Fruit fly (Drosophila melanogaster) whole organism, embryonic: ENCODE measurements around the gene Sgp.

ENCODE experiments used
- CG11560 ChIP-seq: fragments of 200-800 bp; sonication (Bioruptor generic); IDR thresholded peaks from 3 replicates; pipeline ENCODE4 v1.3.6; 2022; ENCODE audit warnings: missing biosample characterization, missing genetic modification characterization
- CG13775 ChIP-seq: fragments of 200-800 bp; sonication (Bioruptor generic); optimal IDR thresholded peaks from 3 replicates; lab custom pipeline; 2017; ENCODE audit warnings: missing biosample characterization, mild to moderate bottlenecking, missing genetic modification characterization
- CG14050 ChIP-seq: fragments of 200-800 bp; sonication (Bioruptor generic); IDR thresholded peaks from 3 replicates; pipeline ENCODE4 v1.3.6; 2022; ENCODE audit warnings: missing biosample characterization, missing genetic modification characterization
- CG18476 ChIP-seq: fragments of 200-800 bp; sonication (Bioruptor generic); optimal IDR thresholded peaks from 2 replicates; lab custom pipeline; 2016; ENCODE audit warnings: missing biosample characterization, mild to moderate bottlenecking, missing genetic modification characterization
- CG2678 ChIP-seq: fragments of 200-800 bp; sonication (Bioruptor generic); optimal IDR thresholded peaks from 3 replicates; lab custom pipeline; 2019; ENCODE audit warnings: missing biosample characterization, mild to moderate bottlenecking, missing genetic modification characterization, moderate library complexity
- CG3281 ChIP-seq: fragments of 200-800 bp; sonication (Bioruptor generic); optimal IDR thresholded peaks from 3 replicates; lab custom pipeline; 2017; ENCODE audit warnings: missing biosample characterization, mild to moderate bottlenecking, missing genetic modification characterization
- CG34422 ChIP-seq: fragments of 200-800 bp; sonication (Bioruptor generic); IDR thresholded peaks from 3 replicates; pipeline ENCODE4 v1.3.6; 2022; ENCODE audit warnings: missing biosample characterization, missing genetic modification characterization
- CG3847 ChIP-seq: fragments of 200-800 bp; sonication (Bioruptor generic); IDR thresholded peaks from 2 replicates; pipeline ENCODE4 v1.3.6; 2022; ENCODE audit warnings: missing biosample characterization, missing genetic modification characterization
- CG4707 ChIP-seq: fragments of 200-800 bp; sonication (Bioruptor generic); optimal IDR thresholded peaks from 2 replicates; lab custom pipeline; 2018; ENCODE audit warnings: missing biosample characterization, mild to moderate bottlenecking, missing genetic modification characterization, moderate library complexity
- CG7745 ChIP-seq: fragments of 200-800 bp; sonication (Bioruptor generic); optimal IDR thresholded peaks from 2 replicates; lab custom pipeline; 2018; ENCODE audit warnings: missing biosample characterization, mild to moderate bottlenecking, missing genetic modification characterization, moderate library complexity
- CG7786 ChIP-seq: fragments of 200-800 bp; sonication (Bioruptor generic); optimal IDR thresholded peaks from 2 replicates; lab custom pipeline; 2016; ENCODE audit warnings: missing biosample characterization, missing genetic modification characterization
- CG7928 ChIP-seq: fragments of 200-800 bp; sonication (Bioruptor generic); optimal IDR thresholded peaks from 2 replicates; lab custom pipeline; 2017; ENCODE audit warnings: missing biosample characterization, mild to moderate bottlenecking, missing genetic modification characterization
- CG7963 ChIP-seq: fragments of 200-800 bp; sonication (Bioruptor generic); IDR thresholded peaks from 3 replicates; pipeline ENCODE4 v1.3.6; 2022; ENCODE audit warnings: missing biosample characterization, missing genetic modification characterization; ENCODE audit not compliant: partially characterized antibody
- CG9437 ChIP-seq: fragments of 200-800 bp; sonication (Bioruptor generic); optimal IDR thresholded peaks from 2 replicates; lab custom pipeline; 2018; ENCODE audit warnings: missing biosample characterization, mild to moderate bottlenecking, missing genetic modification characterization
- Dek ChIP-seq: fragments of 200-800 bp; sonication (Bioruptor generic); optimal IDR thresholded peaks from 3 replicates; lab custom pipeline; 2019; ENCODE audit warnings: missing biosample characterization, mild to moderate bottlenecking, missing genetic modification characterization, moderate library complexity
- E2f1 ChIP-seq: fragments of 200-800 bp; sonication (Bioruptor generic); IDR thresholded peaks from 2 replicates; pipeline ENCODE4 v1.3.6; 2022; ENCODE audit warnings: missing biosample characterization, missing genetic modification characterization
- Gsc ChIP-seq: fragments of 200-800 bp; sonication (Bioruptor generic); IDR thresholded peaks from 2 replicates; pipeline ENCODE4 v1.3.6; 2022; ENCODE audit warnings: missing biosample characterization, missing genetic modification characterization
- Gug ChIP-seq: fragments of 200-800 bp; sonication (Bioruptor generic); IDR thresholded peaks from 4 replicates; pipeline ENCODE4 v1.3.6; 2022; ENCODE audit warnings: missing biosample characterization, missing genetic modification characterization
- Lpt ChIP-seq: fragments of >200 bp; optimal IDR thresholded peaks from 2 replicates; lab custom pipeline; 2018; ENCODE audit warnings: missing biosample characterization, missing genetic modification characterization
- Med ChIP-seq: fragments of 200-800 bp; sonication (Bioruptor generic); peaks from one replicate; lab custom pipeline; 2016; ENCODE audit warnings: missing biosample characterization, missing genetic modification characterization, mild to moderate bottlenecking, inconsistent platforms, moderate library complexity
- Mrtf ChIP-seq: fragments of 200-800 bp; sonication (Bioruptor generic); IDR thresholded peaks from 3 replicates; pipeline ENCODE4 v1.3.6; 2022; ENCODE audit warnings: missing biosample characterization, missing genetic modification characterization
- Myb ChIP-seq: fragments of 200-800 bp; sonication (Bioruptor generic); optimal IDR thresholded peaks from 2 replicates; lab custom pipeline; 2016; ENCODE audit warnings: missing biosample characterization, missing genetic modification characterization
- NC2β ChIP-seq: fragments of 200-800 bp; sonication (Bioruptor generic); optimal IDR thresholded peaks from 2 replicates; lab custom pipeline; 2016; ENCODE audit warnings: missing biosample characterization, missing genetic modification characterization
- Nf-YC ChIP-seq: fragments of 200-800 bp; optimal IDR thresholded peaks from 3 replicates; lab custom pipeline; 2019; ENCODE audit warnings: missing biosample characterization, mild to moderate bottlenecking, missing genetic modification characterization, moderate library complexity
- NfI ChIP-seq: fragments of 200-800 bp; sonication (Bioruptor generic); optimal IDR thresholded peaks from 3 replicates; lab custom pipeline; 2018; ENCODE audit warnings: missing biosample characterization, mild to moderate bottlenecking, missing genetic modification characterization, moderate library complexity
- Stat92E ChIP-seq, 3 experiments: fragments of >200 bp in 2 of 3; fragments of 200-800 bp in 1 of 3; sonication (Bioruptor generic) in 1 of 3; optimal IDR thresholded peaks; 2 replicates each; lab custom pipeline; 2017 to 2019; ENCODE audit warnings: missing biosample characterization in 3 of 3, missing genetic modification characterization in 3 of 3, mild to moderate bottlenecking in 1 of 3, moderate library complexity in 1 of 3
- Tbp ChIP-seq: fragments of >200 bp; optimal IDR thresholded peaks from 2 replicates; lab custom pipeline; 2018; ENCODE audit warnings: missing biosample characterization, missing genetic modification characterization
- Trl ChIP-seq, 3 experiments: fragments of >200 bp in 2 of 3; fragments of 200-800 bp in 1 of 3; sonication (Bioruptor generic) in 1 of 3; optimal IDR thresholded peaks; 2 replicates in 1 of 3; 3 replicates in 2 of 3; lab custom pipeline; 2016 to 2017; ENCODE audit warnings: missing biosample characterization in 1 of 3, missing genetic modification characterization in 1 of 3
- ab ChIP-seq: fragments of 200-800 bp; sonication (Bioruptor generic); optimal IDR thresholded peaks from 2 replicates; lab custom pipeline; 2016; ENCODE audit warnings: missing biosample characterization, missing genetic modification characterization
- aop ChIP-seq: fragments of 200-800 bp; sonication (Bioruptor generic); IDR thresholded peaks from 2 replicates; pipeline ENCODE4 v1.3.6; 2022; ENCODE audit warnings: missing biosample characterization, missing genetic modification characterization
- cg ChIP-seq: fragments of 200-800 bp; sonication (Bioruptor generic); optimal IDR thresholded peaks from 3 replicates; lab custom pipeline; 2019; ENCODE audit warnings: missing biosample characterization, mild to moderate bottlenecking, missing genetic modification characterization, moderate library complexity
- danr ChIP-seq: fragments of 200-800 bp; sonication (Bioruptor generic); IDR thresholded peaks from 2 replicates; pipeline ENCODE4 v1.3.6; 2022; ENCODE audit warnings: missing biosample characterization, missing genetic modification characterization
- dysf ChIP-seq: fragments of 200-800 bp; sonication (Bioruptor generic); IDR thresholded peaks from 3 replicates; pipeline ENCODE4 v1.3.6; 2022; ENCODE audit warnings: missing biosample characterization, missing genetic modification characterization
- ewg ChIP-seq: fragments of 200-800 bp; sonication (Bioruptor generic); optimal IDR thresholded peaks from 3 replicates; lab custom pipeline; 2017; ENCODE audit warnings: mild to moderate bottlenecking, missing biosample characterization, missing genetic modification reagents, missing genetic modification characterization
- gcm ChIP-seq: fragments of 200-800 bp; sonication (Bioruptor generic); optimal IDR thresholded peaks from 2 replicates; lab custom pipeline; 2019; ENCODE audit warnings: missing biosample characterization, mild to moderate bottlenecking, missing genetic modification characterization, moderate library complexity
- gfzf ChIP-seq: fragments of 200-800 bp; sonication (Bioruptor generic); optimal IDR thresholded peaks from 2 replicates; lab custom pipeline; 2016; ENCODE audit warnings: missing biosample characterization, mild to moderate bottlenecking, missing genetic modification characterization, moderate library complexity
- nmo ChIP-seq: fragments of 200-800 bp; sonication (Bioruptor generic); optimal IDR thresholded peaks from 2 replicates; lab custom pipeline; 2018; ENCODE audit warnings: missing biosample characterization, mild to moderate bottlenecking, missing genetic modification characterization, moderate library complexity
- pfk ChIP-seq: fragments of 200-800 bp; sonication (Bioruptor generic); optimal IDR thresholded peaks from 2 replicates; lab custom pipeline; 2018; ENCODE audit warnings: missing biosample characterization, mild to moderate bottlenecking, missing genetic modification characterization, moderate library complexity
- psq ChIP-seq: fragments of 200-800 bp; sonication (Bioruptor generic); optimal IDR thresholded peaks from 2 replicates; lab custom pipeline; 2017; ENCODE audit warnings: missing biosample characterization, missing genetic modification characterization
- stc ChIP-seq: fragments of 200-800 bp; sonication (Bioruptor generic); IDR thresholded peaks from 2 replicates; pipeline ENCODE4 v1.3.6; 2022; ENCODE audit warnings: missing biosample characterization, missing genetic modification characterization
- tgo ChIP-seq: fragments of 200-800 bp; sonication (Bioruptor generic); IDR thresholded peaks from 3 replicates; pipeline ENCODE4 v1.3.6; 2022; ENCODE audit warnings: missing biosample characterization, missing genetic modification characterization
- usp ChIP-seq: fragments of >200 bp; optimal IDR thresholded peaks from 2 replicates; lab custom pipeline; 2017; ENCODE audit warnings: missing biosample characterization, missing genetic modification characterization
- zf30C ChIP-seq: fragments of 200-800 bp; sonication (Bioruptor generic); optimal IDR thresholded peaks from 3 replicates; lab custom pipeline; 2018; ENCODE audit warnings: missing biosample characterization, mild to moderate bottlenecking, missing genetic modification characterization

The Sgp gene

DNA sequence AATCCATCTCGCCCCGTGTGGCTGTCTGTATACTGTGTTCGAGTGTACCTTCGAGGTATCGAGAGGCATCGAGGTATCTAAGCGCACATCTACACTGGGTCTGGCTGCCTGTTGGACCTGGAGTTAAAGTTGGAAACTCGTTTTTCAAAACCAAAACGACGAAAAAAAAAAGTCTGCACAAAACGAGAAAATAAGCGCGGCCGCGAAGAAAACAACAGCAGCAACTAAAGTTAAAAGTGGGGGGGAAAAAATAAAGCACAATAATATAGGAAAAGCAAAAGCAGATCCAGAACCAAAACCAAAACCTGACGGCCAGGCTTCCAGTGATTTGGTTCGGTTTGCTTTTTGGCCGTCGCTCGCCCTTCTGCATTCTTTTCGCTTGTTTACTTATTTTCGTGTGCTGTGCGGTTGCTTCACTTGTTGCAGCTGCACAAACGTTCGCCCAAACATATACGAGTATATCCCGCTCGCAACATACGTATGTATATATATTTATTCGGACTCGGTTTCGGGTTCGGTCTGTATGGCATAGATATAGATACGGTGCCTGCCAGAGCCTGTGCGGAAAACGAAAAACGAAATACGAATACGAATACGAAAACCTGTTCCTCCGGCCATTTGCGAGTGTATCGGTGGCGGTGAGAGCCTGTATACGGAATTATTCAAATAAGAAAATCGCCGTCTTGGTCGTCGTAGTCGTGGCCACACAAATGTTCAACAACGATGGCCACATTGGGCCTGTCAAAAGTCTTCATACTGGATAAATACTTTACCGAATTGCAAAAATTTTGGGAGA lies 40.4 kb upstream of the Sgp start (continued):
- TF ChIP-seq Myb (no peak), CG11560 (tag; lab: Robert Waterston, UW) (no peak), danr (no peak), CG3281 (GFP tag; lab: Kevin White, UChicago) (no peak), CG7963 (GFP tag; lab: Robert Waterston, UW) (no peak), zf30C (no peak), cg (GFP tag; lab: Kevin White, UChicago) (peak; percentile 33), CG2678 (tag; lab: Kevin White, UChicago) (no peak), psq (GFP tag; lab: Kevin White, UChicago) (no peak), Dek (tag; lab: Kevin White, UChicago) (no peak), CG3847 (GFP tag; lab: Robert Waterston, UW) (no peak), NC2β (GFP tag; lab: Kevin White, UChicago) (no peak), nmo (no peak), gcm (GFP tag; lab: Kevin White, UChicago) (no peak), CG9437 (GFP tag; lab: Kevin White, UChicago) (no peak), Gug (GFP tag; lab: Robert Waterston, UW) (no peak), aop (GFP tag; lab: Robert Waterston, UW) (no peak), tgo (GFP tag; lab: Robert Waterston, UW) (no peak), CG7786 (GFP tag; lab: Kevin White, UChicago) (no peak), CG7928 (no peak), dysf (GFP tag; lab: Robert Waterston, UW) (no peak), CG7745 (tag; lab: Kevin White, UChicago) (no peak), ab (GFP tag; lab: Kevin White, UChicago) (no peak), stc (GFP tag; lab: Robert Waterston, UW) (no peak), Tbp (GFP tag; lab: Kevin White, UChicago) (no peak), Lpt (no peak), ewg (GFP tag; lab: Kevin White, UChicago) (no peak), Trl (optimal IDR thresholded peaks at IDR 0.05; lab: Kevin White, UChicago) (no peak), Trl (GFP tag; optimal IDR thresholded peaks at IDR 0.05; lab: Kevin White, UChicago) (no peak), usp (GFP tag; lab: Kevin White, UChicago) (no peak), CG18476 (GFP tag; lab: Kevin White, UChicago) (no peak), Med (GFP tag; lab: Kevin White, UChicago) (peak; percentile 70), Stat92E (GFP tag; optimal IDR thresholded peaks at IDR 0.05; lab: Kevin White, UChicago) (no peak), CG4707 (GFP tag; lab: Kevin White, UChicago) (no peak), pfk (no peak), Gsc (GFP tag; lab: Robert Waterston, UW) (no peak), Mrtf (GFP tag; lab: Robert Waterston, UW) (no peak), CG34422 (GFP tag; lab: Robert Waterston, UW) (no peak), NfI (no peak), Nf-YC (tag; lab: Kevin White, UChicago) (no peak), CG13775 (no peak), CG14050 (GFP tag; lab: Robert Waterston, UW) (no peak), gfzf (GFP tag; lab: Kevin White, UChicago) (no peak), E2f1 (GFP tag; lab: Robert Waterston, UW) (no peak)
